Fruit fly (Drosophila melanogaster): ENCODE data around the gene RhoU.

Gene RhoU

dm6 chrX:10153312-10153711 lies 67.0 kb downstream of the RhoU start, which contains the start of gene CG12645:
CG12645 (plus strand) TSS chrX:10153612.
- TF ChIP-seq noc (tag; optimal IDR thresholded peaks at IDR 0.05), result no peak

dm6 chrX:10158175-10158574 lies 71.8 kb downstream of the RhoU start, which contains the start of gene CG43902:
CG43902 (plus strand) TSS chrX:10158434.
- no peak for TF ChIP-seq noc (tag; optimal IDR thresholded peaks at IDR 0.05)

dm6 chrX:10182867-10183266 lies 96.5 kb downstream of the RhoU start:
- TF ChIP-seq noc (tag; optimal IDR thresholded peaks at IDR 0.05), result no peak

- no peak for TF ChIP-seq noc (tag; optimal IDR thresholded peaks at IDR 0.05)
These were observed 98.2 kb downstream of the RhoU start for dm6 chrX:10184355-10185058.

All from whole organism, larva.